Fruit fly (Drosophila melanogaster) whole organism: ENCODE results near the gene CG5162.

Source experiments
- CG8478 ChIP-seq: fragments of >200 bp; optimal IDR thresholded peaks from 2 replicates; lab custom pipeline; 2018; ENCODE audit warnings: inconsistent platforms
- pan ChIP-seq: fragments of >200 bp; optimal IDR thresholded peaks from 2 replicates; lab custom pipeline; 2017
- psq ChIP-seq: fragments of >200 bp; optimal IDR thresholded peaks from 2 replicates; lab custom pipeline; 2017
- usp ChIP-seq: fragments of >200 bp; optimal IDR thresholded peaks from 2 replicates; lab custom pipeline; 2017; ENCODE audit warnings: missing biosample characterization, missing genetic modification characterization, mixed read lengths

- TF ChIP-seq usp = no peak
- no peak for TF ChIP-seq CG8478 (lab: Kevin White, UChicago)
- no peak for TF ChIP-seq pan
- TF ChIP-seq psq = no peak
Observed at dm6 chrX:17255677-17256076, 40.6 kb downstream of the CG5162 start.
